Worm (Caenorhabditis elegans) whole organism, dauer: Measurements from ENCODE around the gene srh-241.

Source experiments
- unc-62 ChIP-seq: sonication (generic microtip); optimal IDR thresholded peaks from 2 replicates; lab custom pipeline; 2017; ENCODE audit warnings: missing biosample characterization, missing genetic modification reagents, missing genetic modification characterization

Gene srh-241

DNA sequence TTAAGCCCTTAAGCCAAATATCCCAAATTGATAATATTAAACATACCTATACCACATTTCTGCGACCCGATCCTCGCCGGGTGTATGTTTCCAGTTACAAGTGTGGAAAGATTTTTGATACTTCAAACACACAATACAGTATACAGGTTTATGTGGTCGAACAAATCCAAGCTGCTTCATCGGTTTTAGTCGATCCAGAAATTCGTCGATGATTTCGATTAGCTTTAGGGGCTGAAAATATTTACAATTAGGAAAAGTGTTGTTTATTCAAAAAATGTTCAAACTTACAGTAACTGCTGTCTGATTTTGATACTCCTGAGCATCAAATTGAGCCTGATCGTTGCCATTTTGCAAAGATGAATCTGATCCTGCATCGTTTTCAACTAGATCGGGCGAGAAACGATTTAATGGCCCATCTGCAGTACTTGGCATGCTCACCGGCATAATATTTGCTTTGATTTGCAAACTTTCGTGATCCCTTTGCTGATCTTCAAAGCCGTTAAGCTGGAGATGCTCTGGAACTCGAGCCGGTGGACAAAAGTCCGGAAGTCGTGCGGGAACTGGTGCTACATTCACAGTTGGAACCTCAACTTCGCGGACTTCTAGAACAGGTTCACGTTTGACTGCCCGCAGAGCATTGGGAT is 6.9 kb upstream of the srh-241 start:
- no peak for TF ChIP-seq unc-62 (GFP tag; lab: Kevin White, UChicago)

ce11 chrV:2875422-2875821 is 6.0 kb upstream of the srh-241 start, which contains the start of gene folt-2:
Gene folt-2, minus strand, starts transcription at chrV:2875600.
- no peak for TF ChIP-seq unc-62 (GFP tag; lab: Kevin White, UChicago)

DNA sequence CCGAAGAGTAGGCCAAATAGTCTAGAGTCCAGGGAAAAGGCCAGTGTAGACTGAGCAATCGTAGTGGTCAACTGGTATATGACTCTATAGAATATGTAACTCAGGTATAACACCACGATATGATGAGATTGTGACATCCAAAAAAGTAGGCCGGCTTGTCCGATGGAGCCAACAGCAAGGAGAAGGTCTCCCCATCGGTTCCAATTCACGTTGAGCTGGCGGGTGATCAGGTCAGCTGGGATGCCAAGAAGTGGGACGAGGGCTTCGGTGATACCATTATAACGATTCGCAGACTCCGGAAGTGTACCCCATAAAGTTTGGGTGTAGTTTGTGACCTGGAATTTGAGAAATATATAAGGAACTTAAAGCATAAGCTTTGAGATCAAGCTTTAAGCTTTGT is 3.5 kb upstream of the srh-241 start:
- no peak for TF ChIP-seq unc-62 (GFP tag; lab: Kevin White, UChicago)

DNA sequence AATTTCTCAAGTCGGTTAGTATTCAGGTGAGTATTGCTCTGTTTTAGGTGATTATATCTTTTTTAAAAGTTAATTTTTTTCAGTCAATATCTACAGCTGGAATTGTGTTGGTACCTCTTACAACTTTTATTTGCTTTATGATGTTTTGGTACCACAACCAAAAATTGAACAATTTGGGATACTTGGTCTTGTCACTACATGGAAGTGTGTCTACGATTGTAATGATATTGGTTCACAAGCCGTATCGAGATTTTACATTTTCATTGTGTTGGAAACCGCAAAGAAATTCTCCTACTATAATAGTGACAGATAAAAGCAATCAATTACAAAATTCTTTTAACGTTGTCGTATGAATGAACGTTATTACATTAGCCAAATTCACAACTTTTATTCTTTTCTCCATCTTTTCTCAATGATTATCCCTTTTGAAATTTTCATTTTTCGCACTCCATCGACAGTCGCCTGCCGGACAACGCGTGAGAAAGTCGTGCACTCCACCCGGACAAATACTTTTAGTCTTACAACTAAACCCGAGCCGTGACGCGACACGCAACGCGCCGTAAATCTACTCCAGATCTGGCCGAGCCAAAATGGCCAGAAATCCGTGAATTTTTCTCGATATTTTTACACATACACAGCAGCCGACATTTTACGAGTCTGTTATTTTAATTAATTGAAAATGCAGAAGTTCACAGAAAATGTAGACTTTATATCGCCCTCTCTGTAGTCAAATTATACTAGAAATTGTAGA is 2.5 kb upstream of the srh-241 start:
- no peak for TF ChIP-seq unc-62 (GFP tag; lab: Kevin White, UChicago)

ce11 chrV:2870127-2870526 is 724 bp upstream of the srh-241 start, which contains the start of gene srh-243:
Gene srh-243, plus strand, starts transcription at chrV:2870427.
- no peak for TF ChIP-seq unc-62 (GFP tag; lab: Kevin White, UChicago)

DNA sequence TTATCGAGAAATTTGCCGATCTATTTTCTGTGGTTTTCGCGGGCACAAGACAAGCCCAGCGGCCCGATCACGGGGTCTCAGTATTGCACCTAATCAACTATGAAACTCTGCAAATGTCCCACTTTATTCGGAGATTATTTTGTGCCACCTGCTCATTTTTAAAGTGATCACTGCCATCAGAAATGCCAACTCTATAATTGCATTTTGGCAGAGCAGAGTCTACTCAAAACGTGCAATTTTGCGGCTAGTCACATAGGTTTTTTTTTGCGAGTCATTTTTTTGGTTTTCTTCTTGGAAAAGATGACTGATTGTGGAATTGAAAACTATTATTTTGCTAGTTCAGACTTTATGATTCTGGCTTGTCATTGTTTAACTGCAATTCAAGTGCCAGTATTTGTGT is 4.5 kb downstream of the srh-241 start, which contains the start of gene srh-240:
Gene srh-240 (plus strand): TSS at position 301 of the 400 bp plus-strand sequence.
- TF ChIP-seq unc-62 (GFP tag; lab: Kevin White, UChicago) = no peak

DNA sequence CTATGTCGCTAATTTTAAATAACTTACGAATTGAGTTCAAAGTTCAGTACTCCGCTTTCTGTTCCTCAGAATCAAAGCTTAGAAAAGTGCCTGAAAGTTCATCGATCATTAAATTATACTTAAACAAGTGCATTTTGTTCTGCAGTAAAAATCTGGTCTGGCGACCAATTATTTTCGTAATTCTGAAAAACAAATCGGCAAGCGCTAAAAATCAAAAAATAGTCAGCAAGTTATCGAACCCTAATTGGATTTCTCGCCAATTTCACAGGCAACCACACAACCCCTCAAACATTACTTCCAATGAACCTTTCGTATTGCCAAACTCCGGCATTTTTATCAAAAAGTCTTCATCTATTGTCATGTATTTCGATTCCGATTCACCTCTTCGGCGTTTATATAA is 6.4 kb downstream of the srh-241 start, which contains the start of gene srh-272:
Gene srh-272 (plus strand): TSS at position 301 of the 400 bp plus-strand sequence.
- TF ChIP-seq unc-62 (GFP tag; lab: Kevin White, UChicago) = no peak

DNA sequence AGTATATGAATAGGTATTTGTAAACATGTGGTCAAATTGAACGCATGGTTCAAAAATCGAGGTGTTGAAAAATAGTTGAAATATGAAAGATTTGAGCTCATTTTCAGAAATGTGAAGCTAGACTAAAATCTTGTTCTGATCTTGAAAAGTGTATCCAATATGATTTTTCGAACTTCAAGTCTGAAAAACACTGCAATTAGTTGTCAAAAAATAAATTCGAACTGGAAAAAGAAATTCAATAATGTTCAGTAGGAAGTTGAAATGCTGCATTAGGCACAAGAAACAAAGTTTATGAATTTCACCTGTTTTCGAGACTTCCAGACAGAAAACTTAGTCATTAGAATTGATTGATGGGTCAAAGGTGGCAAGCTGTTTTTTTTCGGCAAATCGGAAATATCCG is 7.9 kb downstream of the srh-241 start, which contains the start of gene srh-270:
Gene srh-270 (minus strand): TSS at position 101 of the 400 bp plus-strand sequence.
- no peak for TF ChIP-seq unc-62 (GFP tag; lab: Kevin White, UChicago)

DNA sequence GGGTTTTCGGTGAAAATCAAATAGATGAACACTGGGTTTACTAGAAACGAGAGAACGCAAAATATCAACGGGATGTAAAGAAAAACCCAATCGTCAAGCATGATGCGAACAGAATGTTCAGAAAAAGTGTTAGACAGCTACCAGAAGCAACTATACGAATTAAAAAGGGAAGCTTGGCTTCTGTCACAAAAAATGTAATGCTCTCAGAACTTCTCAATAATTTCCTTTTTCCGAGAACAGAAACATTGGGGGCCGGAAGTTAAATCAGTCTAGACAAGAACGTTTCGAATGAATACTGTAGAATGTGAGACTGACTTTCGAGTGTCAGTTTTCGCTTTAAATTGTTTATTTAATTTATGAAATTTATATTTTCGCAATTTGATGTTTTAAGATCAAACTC is 9.7 kb downstream of the srh-241 start, which contains the start of gene srj-54:
Gene srj-54 (minus strand): TSS at position 101 of the 400 bp plus-strand sequence.
- no peak for TF ChIP-seq unc-62 (GFP tag; lab: Kevin White, UChicago)

ce11 chrV:2857842-2858241 is 11.6 kb downstream of the srh-241 start, which contains the start of gene srj-55:
Gene srj-55, minus strand, starts transcription at chrV:2857942.
- TF ChIP-seq unc-62 (GFP tag; lab: Kevin White, UChicago) = no peak

DNA sequence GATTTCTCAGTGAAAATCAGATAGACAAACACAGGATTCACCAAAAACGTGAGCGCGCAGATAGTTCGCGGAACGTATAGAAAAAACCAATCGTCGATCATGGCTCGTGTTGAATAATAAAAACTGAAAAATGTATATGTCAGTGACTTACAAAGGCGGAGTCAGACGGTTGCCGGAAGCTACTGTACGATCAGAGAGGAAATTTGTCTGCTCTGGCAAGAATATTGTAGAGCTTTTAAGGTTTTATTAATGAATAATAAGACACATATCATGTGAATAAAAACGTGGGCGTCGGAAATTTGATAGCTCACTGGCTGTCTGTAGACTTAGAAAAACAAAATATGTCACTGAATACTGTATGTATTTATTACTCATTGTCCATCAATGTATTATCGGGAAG is 13.9 kb downstream of the srh-241 start, which contains the start of gene srj-57:
Gene srj-57 (minus strand): TSS at position 101 of the 400 bp plus-strand sequence.
- no peak for TF ChIP-seq unc-62 (GFP tag; lab: Kevin White, UChicago)

ce11 chrV:2849071-2849470 is 20.3 kb downstream of the srh-241 start, which contains the start of gene ugt-53:
Gene ugt-53, plus strand, starts transcription at chrV:2849343.
- TF ChIP-seq unc-62 (GFP tag; lab: Kevin White, UChicago) = no peak

- no peak for TF ChIP-seq unc-62 (GFP tag; lab: Kevin White, UChicago)
Measured at ce11 chrV:2848290-2848937, 21.0 kb downstream of the srh-241 start, which contains the start of gene srj-49. Gene srj-49, minus strand, starts transcription at chrV:2848340.

ce11 chrV:2845771-2846170 is 23.6 kb downstream of the srh-241 start, which contains the start of gene srj-44:
Gene srj-44, minus strand, starts transcription at chrV:2845871.
- no peak for TF ChIP-seq unc-62 (GFP tag; lab: Kevin White, UChicago)

ce11 chrV:2836501-2836900 is 32.9 kb downstream of the srh-241 start, which contains the start of gene srj-45:
Gene srj-45, minus strand, starts transcription at chrV:2836601.
- TF ChIP-seq unc-62 (GFP tag; lab: Kevin White, UChicago) = no peak
